Fruit fly (Drosophila melanogaster): ENCODE measurements around the gene nej.

nej gene

DNA sequence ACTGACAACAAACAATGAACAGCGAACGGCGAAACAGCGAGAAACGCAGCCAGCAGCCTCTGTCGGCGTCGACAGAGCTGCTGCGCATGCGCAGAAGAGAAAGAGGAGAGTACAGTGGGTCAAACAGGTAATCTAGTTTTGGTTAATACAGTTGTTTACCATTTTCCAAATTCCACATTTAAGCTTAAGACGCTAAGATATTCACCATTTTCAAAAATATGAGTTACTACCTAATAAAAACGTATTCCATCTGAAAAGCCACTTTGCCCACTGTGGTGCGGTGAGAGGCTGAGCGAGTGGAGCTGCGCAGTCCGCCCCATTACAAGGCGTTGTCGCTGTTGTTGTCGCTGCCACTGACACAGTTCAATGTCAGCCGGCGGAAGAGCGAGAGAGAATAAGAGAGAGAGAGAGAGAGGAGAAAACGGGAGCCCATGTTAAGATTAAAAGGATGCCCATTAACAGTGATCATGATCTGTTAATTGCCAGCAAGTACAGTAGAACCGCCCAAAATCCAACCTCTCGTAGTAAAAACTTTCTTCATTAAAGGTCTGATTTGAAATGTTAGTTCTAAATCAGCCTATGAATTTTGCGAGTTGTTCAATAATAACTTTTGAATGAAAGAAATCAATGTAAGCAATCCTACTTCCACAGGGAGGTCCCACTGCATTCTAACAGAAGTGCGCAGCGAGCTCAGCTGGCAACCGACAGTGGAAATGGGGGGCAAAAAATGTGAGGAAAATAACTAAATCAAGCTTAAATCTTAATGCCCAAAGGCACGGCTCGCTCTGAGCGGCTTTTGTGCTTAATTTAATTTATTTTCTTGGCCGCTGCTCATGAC, 35.9 kb downstream of the nej start:
- no peak for TF ChIP-seq CG8478 (optimal IDR thresholded peaks at IDR 0.05)
- TF ChIP-seq CTCF (optimal IDR thresholded peaks at IDR 0.05), result no peak

DNA sequence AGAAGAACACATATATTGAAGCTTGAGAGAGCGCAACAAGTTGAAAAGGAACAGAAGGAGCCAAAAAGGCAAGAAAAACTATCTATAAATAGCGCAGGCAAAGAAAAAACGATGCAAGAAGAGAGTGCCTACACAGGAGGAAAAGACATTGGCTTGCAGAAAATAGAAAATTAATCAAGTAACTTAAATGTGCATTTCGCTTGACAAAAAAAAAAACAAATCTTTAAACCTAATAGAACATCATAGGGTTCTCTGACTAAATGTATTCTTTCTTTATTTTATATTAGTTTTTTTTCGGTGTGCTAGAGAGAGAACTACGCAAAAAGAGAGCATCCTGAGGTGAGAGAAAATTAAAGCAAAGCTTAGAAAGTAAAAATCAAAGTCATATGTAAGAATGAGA, 36.8 kb downstream of the nej start:
- no peak for TF ChIP-seq CG8478 (optimal IDR thresholded peaks at IDR 0.05)
- no peak for TF ChIP-seq CTCF (optimal IDR thresholded peaks at IDR 0.05)

DNA sequence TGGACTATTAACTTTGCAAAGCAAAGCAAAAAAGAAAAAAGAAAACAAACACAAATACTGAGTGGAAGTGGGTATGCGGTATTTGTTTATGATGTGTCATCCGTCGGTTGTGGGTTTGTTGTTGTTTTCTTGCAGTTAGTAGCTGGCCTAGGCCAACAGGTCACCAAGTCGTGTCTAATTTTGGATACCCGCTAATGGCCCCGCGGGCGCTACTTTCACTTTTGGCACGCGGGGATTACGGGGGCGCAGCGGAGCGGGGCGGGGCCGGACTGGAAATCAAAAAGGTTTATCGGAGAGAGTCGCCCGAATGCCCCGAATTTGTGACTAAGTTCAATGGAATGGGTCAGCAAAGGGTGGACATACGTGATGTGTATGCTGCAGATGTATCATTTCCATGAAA, 39.8 kb downstream of the nej start:
- TF ChIP-seq CG8478 (optimal IDR thresholded peaks at IDR 0.05), result no peak
- no peak for TF ChIP-seq CTCF (optimal IDR thresholded peaks at IDR 0.05)

DNA sequence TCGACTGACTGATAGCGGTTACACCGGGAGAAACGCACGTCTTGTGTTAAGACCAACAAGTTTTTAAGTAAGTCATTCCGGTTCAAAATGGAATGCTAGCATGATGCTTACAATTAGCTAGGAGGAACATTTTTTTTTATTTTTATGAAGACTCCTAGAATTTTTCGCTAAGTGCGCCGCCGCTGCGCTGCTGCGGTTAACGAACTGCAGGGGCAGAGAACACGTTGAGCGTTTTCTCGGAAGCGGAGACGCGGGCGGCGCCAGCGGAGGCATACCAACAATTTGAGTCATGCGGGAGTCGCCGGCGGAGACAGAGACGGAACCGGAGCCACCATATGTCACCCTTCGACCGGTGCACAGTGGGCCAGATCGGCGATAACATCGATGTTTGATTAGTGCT, 40.8 kb downstream of the nej start:
- TF ChIP-seq CTCF (optimal IDR thresholded peaks at IDR 0.05) (no peak), CG8478 (optimal IDR thresholded peaks at IDR 0.05) (no peak)

- TF ChIP-seq CTCF (optimal IDR thresholded peaks at IDR 0.05) (no peak), CG8478 (optimal IDR thresholded peaks at IDR 0.05) (no peak)
Measured at dm6 chrX:9644828-9645227, 42.0 kb downstream of the nej start.

DNA sequence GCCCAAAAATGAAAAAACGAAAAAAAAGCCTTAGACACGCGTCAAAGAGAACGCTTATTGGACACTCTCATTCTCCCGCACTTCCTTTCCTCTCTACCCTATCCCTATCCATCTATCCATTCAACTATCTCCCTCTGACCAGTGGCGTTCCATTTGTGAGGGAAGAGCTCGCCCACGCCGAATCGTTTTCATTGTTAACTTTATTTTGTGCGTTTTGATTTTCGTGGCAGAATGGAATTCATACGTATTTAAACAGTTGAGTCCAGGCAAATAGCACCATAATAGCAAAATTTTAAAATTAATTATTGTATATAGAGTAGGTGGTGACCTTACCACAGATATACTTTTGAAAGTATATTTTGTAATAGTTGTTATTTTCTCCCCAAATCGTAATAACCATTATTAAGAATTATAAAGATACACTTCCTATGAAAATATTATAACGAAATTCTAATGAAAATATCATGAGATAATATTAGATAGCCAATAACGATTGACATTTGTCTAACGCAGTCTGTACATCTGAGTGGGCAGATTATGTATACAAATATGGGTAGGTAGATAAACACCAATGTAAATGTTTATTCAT, 45.6 kb downstream of the nej start:
- no peak for TF ChIP-seq CG8478 (optimal IDR thresholded peaks at IDR 0.05)
- no peak for TF ChIP-seq CTCF (optimal IDR thresholded peaks at IDR 0.05)

- TF ChIP-seq CG8478 (optimal IDR thresholded peaks at IDR 0.05) (no peak), CTCF (optimal IDR thresholded peaks at IDR 0.05) (no peak)
Measured at dm6 chrX:9640690-9641149, 46.1 kb downstream of the nej start.

- TF ChIP-seq CTCF (optimal IDR thresholded peaks at IDR 0.05) (no peak), CG8478 (optimal IDR thresholded peaks at IDR 0.05) (no peak)
Measured at dm6 chrX:9638927-9639420, 47.9 kb downstream of the nej start.

DNA sequence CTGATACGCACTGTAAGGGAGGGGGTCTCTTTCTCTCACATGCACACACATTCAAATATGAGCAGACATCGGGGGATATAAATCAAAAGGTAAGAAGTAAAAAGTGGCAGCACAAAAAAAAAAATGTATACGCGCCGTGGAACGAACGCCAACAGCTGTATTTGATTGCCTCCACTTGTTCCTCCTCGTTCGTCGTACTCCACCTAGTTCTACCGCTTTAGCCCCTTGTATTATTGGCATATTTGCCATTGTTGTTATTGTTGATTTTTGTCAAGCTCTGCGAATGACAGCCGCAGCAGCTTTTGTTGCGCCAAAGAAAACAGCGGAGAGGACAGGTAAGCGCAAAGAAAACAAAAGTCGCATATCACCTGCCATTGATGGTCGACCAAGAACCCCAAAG, 50.0 kb downstream of the nej start:
- TF ChIP-seq CG8478 (optimal IDR thresholded peaks at IDR 0.05), result no peak
- no peak for TF ChIP-seq CTCF (optimal IDR thresholded peaks at IDR 0.05)

- TF ChIP-seq CTCF (optimal IDR thresholded peaks at IDR 0.05), result no peak
- TF ChIP-seq CG8478 (optimal IDR thresholded peaks at IDR 0.05), result no peak
Measured at dm6 chrX:9617598-9618076, 69.2 kb downstream of the nej start.

- TF ChIP-seq CTCF (optimal IDR thresholded peaks at IDR 0.05), result no peak
Measured at dm6 chrX:9615471-9615870, 71.4 kb downstream of the nej start.
